Fruit fly (Drosophila melanogaster): Measurements from ENCODE around the gene CG5693.
A peak's percentile ranks its signal among the peaks of the same experiment; 100 is the strongest.

The CG5693 gene

dm6 chr2L:18006327-18006726, at the start of gene CG5693:
TSS of gene CG5693 (plus strand) at chr2L:18006627.
- TF ChIP-seq EcR (GFP tag; optimal IDR thresholded peaks at IDR 0.05): no peak
- TF ChIP-seq usp (GFP tag; optimal IDR thresholded peaks at IDR 0.05): no peak
- TF ChIP-seq psq (optimal IDR thresholded peaks at IDR 0.05): no peak
- TF ChIP-seq Dll (optimal IDR thresholded peaks at IDR 0.05): no peak
- TF ChIP-seq CG8478 (optimal IDR thresholded peaks at IDR 0.05): no peak
- TF ChIP-seq pan (optimal IDR thresholded peaks at IDR 0.05): no peak

DNA sequence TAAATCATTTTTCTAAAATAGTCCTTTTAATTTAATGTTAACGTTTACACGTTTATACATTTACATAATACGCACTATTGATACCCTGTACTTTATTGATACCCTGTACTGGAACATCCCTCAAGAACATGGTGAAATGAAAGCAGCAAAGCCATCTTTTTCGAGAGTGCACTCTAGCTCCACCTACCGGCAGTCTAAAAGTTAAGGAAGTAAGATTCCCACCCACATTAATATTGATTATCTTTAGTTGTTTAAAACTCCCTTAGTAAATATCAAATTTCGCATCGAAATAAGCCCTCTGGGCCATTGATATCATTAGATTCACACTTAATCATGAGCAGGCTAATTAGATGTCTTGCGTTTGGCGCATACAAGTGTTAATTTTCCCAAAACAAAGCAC, 48.1 kb upstream of the CG5693 start:
- TF ChIP-seq usp (GFP tag; optimal IDR thresholded peaks at IDR 0.05): no peak
- TF ChIP-seq Dll (optimal IDR thresholded peaks at IDR 0.05): no peak
- no peak for TF ChIP-seq psq (optimal IDR thresholded peaks at IDR 0.05)
- no peak for TF ChIP-seq CG8478 (optimal IDR thresholded peaks at IDR 0.05)
- no peak for TF ChIP-seq pan (optimal IDR thresholded peaks at IDR 0.05)

- TF ChIP-seq usp (GFP tag; optimal IDR thresholded peaks at IDR 0.05): no peak
- no peak for TF ChIP-seq psq (optimal IDR thresholded peaks at IDR 0.05)
- TF ChIP-seq Dll (optimal IDR thresholded peaks at IDR 0.05): no peak
- TF ChIP-seq EcR (GFP tag; optimal IDR thresholded peaks at IDR 0.05): no peak
- no peak for TF ChIP-seq CG8478 (optimal IDR thresholded peaks at IDR 0.05)
- no peak for TF ChIP-seq pan (optimal IDR thresholded peaks at IDR 0.05)
These were observed 46.2 kb upstream of the CG5693 start for dm6 chr2L:17960214-17960613.

DNA sequence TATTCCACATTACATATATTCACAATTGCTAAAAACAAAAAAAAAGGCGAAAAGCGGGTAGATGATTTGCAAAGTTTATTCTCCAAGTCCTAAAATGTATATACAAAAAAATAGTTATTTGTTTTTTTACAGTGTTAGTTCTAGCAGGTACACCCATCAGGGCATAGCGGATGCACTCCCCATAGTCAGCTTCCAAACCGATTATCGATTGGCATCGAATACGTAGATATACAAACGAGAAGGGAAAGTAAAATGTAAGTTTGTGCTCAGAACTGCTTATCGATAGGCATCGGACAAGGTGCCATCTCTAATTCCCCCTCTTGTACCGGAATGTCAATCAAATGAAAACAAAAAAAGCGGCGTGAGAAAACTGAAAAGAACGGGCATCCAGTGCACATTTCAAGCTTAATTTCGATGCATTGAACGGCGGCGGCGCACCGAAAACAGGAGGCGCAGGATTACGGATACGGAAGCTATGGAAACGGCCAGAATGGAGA, 43.3 kb upstream of the CG5693 start, which contains the start of gene CG5674:
Gene CG5674 (plus strand): TSS at position 309 of the 497 bp plus-strand sequence.
- TF ChIP-seq psq (optimal IDR thresholded peaks at IDR 0.05): no peak
- no peak for TF ChIP-seq pan (optimal IDR thresholded peaks at IDR 0.05)
- TF ChIP-seq CG8478 (optimal IDR thresholded peaks at IDR 0.05): no peak
- TF ChIP-seq EcR (GFP tag; optimal IDR thresholded peaks at IDR 0.05): no peak
- no peak for TF ChIP-seq Dll (optimal IDR thresholded peaks at IDR 0.05)
- no peak for TF ChIP-seq usp (GFP tag; optimal IDR thresholded peaks at IDR 0.05)

- TF ChIP-seq pan (optimal IDR thresholded peaks at IDR 0.05) (no peak), CG8478 (optimal IDR thresholded peaks at IDR 0.05) (no peak), Dll (optimal IDR thresholded peaks at IDR 0.05) (no peak), usp (GFP tag; optimal IDR thresholded peaks at IDR 0.05) (no peak)
These were observed 42.7 kb upstream of the CG5693 start for dm6 chr2L:17963710-17964109.

dm6 chr2L:17972999-17973398, 33.4 kb upstream of the CG5693 start:
- TF ChIP-seq usp (GFP tag; optimal IDR thresholded peaks at IDR 0.05): no peak
- no peak for TF ChIP-seq Dll (optimal IDR thresholded peaks at IDR 0.05)
- no peak for TF ChIP-seq CG8478 (optimal IDR thresholded peaks at IDR 0.05)

DNA sequence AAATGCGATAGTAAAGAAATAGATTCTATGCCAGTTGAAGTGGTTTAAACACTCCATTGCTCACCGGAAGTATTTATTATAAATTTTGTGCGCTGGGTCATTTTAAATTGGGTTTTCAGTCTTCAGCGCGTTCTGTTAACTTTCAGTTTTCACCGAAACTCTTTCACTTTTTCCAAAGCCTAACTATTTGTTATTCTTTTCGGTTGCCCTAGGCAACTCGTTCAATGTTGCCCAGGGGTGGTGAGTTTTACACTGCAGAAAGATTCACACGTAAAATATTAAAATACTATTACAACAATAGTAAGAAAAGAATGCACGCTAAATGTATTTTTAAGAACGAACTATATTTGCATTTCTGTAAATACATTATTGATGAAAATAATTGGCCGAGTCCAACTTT, 24.1 kb upstream of the CG5693 start, which contains the start of gene btv:
Gene btv (minus strand): TSS at position 101 of the 400 bp plus-strand sequence.
- TF ChIP-seq psq (optimal IDR thresholded peaks at IDR 0.05) (no peak), pan (optimal IDR thresholded peaks at IDR 0.05) (no peak), EcR (GFP tag; optimal IDR thresholded peaks at IDR 0.05) (no peak), Dll (optimal IDR thresholded peaks at IDR 0.05) (no peak), usp (GFP tag; optimal IDR thresholded peaks at IDR 0.05) (no peak), CG8478 (optimal IDR thresholded peaks at IDR 0.05) (no peak)

DNA sequence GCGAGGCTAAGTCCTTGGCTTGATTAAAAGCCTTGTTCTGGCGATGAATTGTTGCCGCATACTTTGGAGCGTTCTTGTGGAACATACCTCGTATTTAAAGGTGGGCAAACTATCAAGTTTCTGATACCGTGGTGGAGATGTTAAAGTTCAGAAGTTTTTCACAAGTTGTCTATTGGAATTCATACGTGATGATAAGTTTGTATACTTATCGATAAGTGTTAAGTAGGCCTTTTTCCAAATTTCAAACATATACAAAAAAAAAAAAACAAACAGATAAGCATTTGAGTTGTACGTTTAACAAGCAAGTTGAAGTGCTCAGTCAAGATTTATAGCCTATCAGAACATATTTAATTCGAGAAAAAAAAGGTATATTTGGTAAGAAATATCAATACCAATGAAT, 20.3 kb upstream of the CG5693 start, which contains the start of gene CG5681:
Gene CG5681 (plus strand): TSS at position 301 of the 400 bp plus-strand sequence.
- TF ChIP-seq EcR (GFP tag; optimal IDR thresholded peaks at IDR 0.05) (no peak), usp (GFP tag; optimal IDR thresholded peaks at IDR 0.05) (no peak), Dll (optimal IDR thresholded peaks at IDR 0.05) (no peak), CG8478 (optimal IDR thresholded peaks at IDR 0.05) (no peak), psq (optimal IDR thresholded peaks at IDR 0.05) (no peak), pan (optimal IDR thresholded peaks at IDR 0.05) (no peak)

DNA sequence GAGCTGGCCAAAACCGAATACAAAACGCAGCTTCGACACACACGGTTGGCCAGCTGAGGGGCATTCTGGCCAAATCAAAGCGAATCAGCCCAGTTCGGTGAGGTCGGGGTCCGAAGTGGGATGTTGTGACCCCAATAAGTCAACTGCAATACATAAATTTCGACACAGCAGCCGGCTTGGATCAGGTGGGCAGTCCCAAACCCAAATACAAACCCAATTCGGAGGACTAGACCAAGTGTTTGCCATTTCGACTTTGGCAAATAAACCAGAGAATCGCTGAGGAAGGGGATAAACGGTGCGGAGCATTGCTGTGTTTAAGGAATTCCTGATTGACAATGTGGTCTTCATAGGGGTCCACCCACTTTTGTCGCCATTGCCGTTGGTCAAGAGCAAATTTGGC, 17.5 kb upstream of the CG5693 start:
- no peak for TF ChIP-seq psq (optimal IDR thresholded peaks at IDR 0.05)

DNA sequence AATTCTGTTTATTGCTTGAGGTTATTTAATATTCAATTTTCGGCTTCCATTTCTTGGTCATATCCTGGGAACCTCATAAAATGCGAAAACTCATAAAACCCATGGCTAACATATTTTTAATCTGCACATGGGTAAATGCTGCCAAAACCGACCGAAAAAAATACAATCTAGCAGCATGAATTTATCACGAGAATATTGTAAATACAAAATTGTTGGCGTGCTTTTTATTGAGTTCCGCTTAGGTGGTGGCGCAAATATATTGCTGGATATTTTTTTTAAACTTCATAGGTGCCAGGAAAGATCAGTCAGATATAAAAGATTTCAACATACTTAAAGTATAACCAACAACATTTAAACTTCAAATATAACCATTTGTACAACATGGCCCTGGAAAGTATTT, 16.3 kb upstream of the CG5693 start, which contains the start of gene Prosbeta5R2:
Gene Prosbeta5R2 (plus strand): TSS at position 301 of the 400 bp plus-strand sequence.
- TF ChIP-seq pan (optimal IDR thresholded peaks at IDR 0.05) (no peak), psq (optimal IDR thresholded peaks at IDR 0.05) (no peak), EcR (GFP tag; optimal IDR thresholded peaks at IDR 0.05) (no peak), CG8478 (optimal IDR thresholded peaks at IDR 0.05) (no peak), usp (GFP tag; optimal IDR thresholded peaks at IDR 0.05) (no peak), Dll (optimal IDR thresholded peaks at IDR 0.05) (no peak)

dm6 chr2L:17990771-17991170, 15.7 kb upstream of the CG5693 start:
- TF ChIP-seq Dll (optimal IDR thresholded peaks at IDR 0.05) (no peak), usp (GFP tag; optimal IDR thresholded peaks at IDR 0.05) (no peak), CG8478 (optimal IDR thresholded peaks at IDR 0.05) (no peak), pan (optimal IDR thresholded peaks at IDR 0.05) (no peak), psq (optimal IDR thresholded peaks at IDR 0.05) (no peak), EcR (GFP tag; optimal IDR thresholded peaks at IDR 0.05) (no peak)

- TF ChIP-seq Dll (optimal IDR thresholded peaks at IDR 0.05) (peak; percentile 49), CG8478 (optimal IDR thresholded peaks at IDR 0.05) (no peak), EcR (GFP tag; optimal IDR thresholded peaks at IDR 0.05) (no peak)
These were observed 4.3 kb upstream of the CG5693 start for dm6 chr2L:18002149-18002548.

DNA sequence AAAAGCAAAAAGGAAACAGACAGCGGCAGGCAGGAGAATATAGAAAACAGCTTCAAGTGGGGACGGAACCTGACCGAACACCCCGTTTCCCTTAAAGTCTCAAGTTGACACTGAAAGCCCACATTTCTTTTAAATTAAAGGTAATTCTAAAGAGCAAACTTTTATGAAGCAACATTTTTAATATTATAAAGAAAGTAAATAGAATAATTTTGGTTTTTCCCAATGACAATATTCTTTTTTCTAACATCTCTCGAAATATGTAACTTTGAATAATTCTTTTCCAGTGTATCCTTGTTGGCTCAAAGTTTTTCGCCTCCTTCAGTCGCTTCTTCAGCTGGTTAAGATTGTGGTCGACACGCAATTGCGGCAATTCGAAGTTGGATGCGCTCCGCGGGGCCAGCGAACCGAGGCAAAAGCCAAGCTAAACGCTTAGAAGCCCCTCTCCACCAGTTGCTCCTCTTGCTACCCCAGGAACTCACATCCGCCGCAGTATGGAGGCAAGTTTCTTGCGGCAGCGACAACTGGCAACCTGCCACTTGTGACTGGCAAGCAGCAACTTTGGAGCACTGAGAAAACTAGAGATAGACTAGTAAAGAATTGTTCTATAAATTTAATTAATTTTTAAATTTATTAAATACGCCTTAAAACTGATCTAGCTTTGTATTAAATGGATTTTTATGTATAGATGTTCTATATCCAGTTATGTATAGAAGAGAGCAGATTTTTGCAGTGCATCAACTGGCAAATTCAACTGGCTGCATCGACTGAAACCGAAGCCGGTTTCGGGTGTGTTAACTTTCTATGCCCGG, 3.2 kb upstream of the CG5693 start:
- TF ChIP-seq EcR (GFP tag; optimal IDR thresholded peaks at IDR 0.05) (peak in 1 of 2 experiments; percentile 43), Dll (optimal IDR thresholded peaks at IDR 0.05) (no peak)

All from whole organism.